Worm (Caenorhabditis elegans) whole organism, L3 larva: ENCODE data around the gene C50A2.7.

ENCODE experiments used
- R02D3.7 ChIP-seq: fragments of 150-350 bp; optimal IDR thresholded peaks from 2 replicates; lab custom pipeline; 2014; ENCODE audit warnings: missing biosample characterization, missing genetic modification characterization
- daf-12 ChIP-seq: fragments of 150-350 bp; optimal IDR thresholded peaks from 2 replicates; lab custom pipeline; 2014; ENCODE audit warnings: missing biosample characterization, missing genetic modification reagents, missing genetic modification characterization
- fos-1 ChIP-seq: fragments of 150-350 bp; optimal IDR thresholded peaks from 2 replicates; lab custom pipeline; 2014; ENCODE audit warnings: missing biosample characterization, missing genetic modification characterization
- nhr-28 ChIP-seq: fragments of 150-350 bp; optimal IDR thresholded peaks from 2 replicates; lab custom pipeline; 2014; ENCODE audit warnings: missing biosample characterization, missing genetic modification characterization
- pqm-1 ChIP-seq: fragments of 150-350 bp; optimal IDR thresholded peaks from 2 replicates; lab custom pipeline; 2017; ENCODE audit warnings: missing biosample characterization, missing genetic modification characterization, inconsistent platforms
- unc-62 ChIP-seq: fragments of 150-350 bp; sonication (generic microtip); optimal IDR thresholded peaks from 4 replicates; lab custom pipeline; 2014; ENCODE audit warnings: missing biosample characterization, missing genetic modification reagents, missing genetic modification characterization

- no peak for TF ChIP-seq nhr-28
- TF ChIP-seq unc-62 (GFP tag; lab: Kevin White, UChicago) = no peak
- TF ChIP-seq fos-1 (tag; lab: Kevin White, UChicago) = no peak
- TF ChIP-seq daf-12 (tag; lab: Kevin White, UChicago) = no peak
- no peak for TF ChIP-seq pqm-1 (tag; lab: Kevin White, UChicago)
- no peak for TF ChIP-seq R02D3.7
Observed at ce11 chrIV:1213192-1213591, 50.0 kb downstream of the C50A2.7 start.
